Worm (Caenorhabditis elegans) whole organism, mixed stage, embryonic: ENCODE data around the gene che-2.

Experiments used
- M03D4.4 ChIP-seq: sonication (generic microtip); optimal IDR thresholded peaks from 2 replicates; lab custom pipeline; 2017; ENCODE audit warnings: mild to moderate bottlenecking, missing genetic modification characterization, missing compliant biosample characterization
- bed-3 ChIP-seq: fragments of 200-800 bp; sonication (Bioruptor generic); optimal IDR thresholded peaks from 3 replicates; lab custom pipeline; 2018; ENCODE audit warnings: mild to moderate bottlenecking, missing genetic modification characterization, moderate library complexity, missing compliant biosample characterization
- blmp-1 ChIP-seq: fragments of 150-350 bp; optimal IDR thresholded peaks from 2 replicates; lab custom pipeline; 2014; ENCODE audit warnings: missing biosample characterization, missing genetic modification characterization
- ceh-39 ChIP-seq: fragments of 150-350 bp; optimal IDR thresholded peaks from 2 replicates; lab custom pipeline; 2014; ENCODE audit warnings: missing biosample characterization, missing genetic modification characterization
- ceh-43 ChIP-seq: fragments of 200-800 bp; sonication (Bioruptor generic); optimal IDR thresholded peaks from 2 replicates; lab custom pipeline; 2018; ENCODE audit warnings: mild to moderate bottlenecking, missing genetic modification characterization, moderate library complexity, missing compliant biosample characterization
- ces-1 ChIP-seq: fragments of 150-350 bp; optimal IDR thresholded peaks from 2 replicates; lab custom pipeline; 2014; ENCODE audit warnings: missing biosample characterization, missing genetic modification reagents, missing genetic modification characterization
- cnd-1 ChIP-seq: fragments of 200-800 bp; sonication (Bioruptor generic); optimal IDR thresholded peaks from 2 replicates; lab custom pipeline; 2018; ENCODE audit warnings: mild to moderate bottlenecking, missing genetic modification characterization, missing compliant biosample characterization
- drap-1 ChIP-seq: fragments of 200-800 bp; sonication (Bioruptor generic); optimal IDR thresholded peaks from 3 replicates; lab custom pipeline; 2018; ENCODE audit warnings: mild to moderate bottlenecking, missing genetic modification characterization, missing compliant biosample characterization
- elt-1 ChIP-seq: sonication (generic microtip); optimal IDR thresholded peaks from 2 replicates; lab custom pipeline; 2017; ENCODE audit warnings: missing genetic modification characterization, mild to moderate bottlenecking, missing compliant biosample characterization, antibody characterized with exemption, moderate library complexity, borderline replicate concordance; ENCODE audit not compliant: insufficient read depth
- elt-3 ChIP-seq: fragments of 150-350 bp; optimal IDR thresholded peaks from 2 replicates; lab custom pipeline; 2014; ENCODE audit warnings: missing biosample characterization, missing genetic modification characterization
- flh-1 ChIP-seq: fragments of 200-800 bp; sonication (Bioruptor generic); optimal IDR thresholded peaks from 2 replicates; lab custom pipeline; 2018; ENCODE audit warnings: mild to moderate bottlenecking, missing genetic modification characterization, moderate library complexity, missing compliant biosample characterization
- ham-2 ChIP-seq: fragments of 200-800 bp; sonication (Bioruptor generic); optimal IDR thresholded peaks from 2 replicates; lab custom pipeline; 2018; ENCODE audit warnings: mild to moderate bottlenecking, missing genetic modification characterization, missing compliant biosample characterization
- hlh-1 ChIP-seq: fragments of 150-350 bp; optimal IDR thresholded peaks from 2 replicates; lab custom pipeline; 2014; ENCODE audit warnings: missing biosample characterization, missing genetic modification reagents, missing genetic modification characterization
- lin-13 ChIP-seq: fragments of 150-350 bp; optimal IDR thresholded peaks from 2 replicates; lab custom pipeline; 2014; ENCODE audit warnings: missing biosample characterization, missing genetic modification characterization
- lin-32 ChIP-seq: fragments of 200-800 bp; sonication (Bioruptor generic); optimal IDR thresholded peaks from 2 replicates; lab custom pipeline; 2018; ENCODE audit warnings: mild to moderate bottlenecking, missing genetic modification characterization, missing compliant biosample characterization
- lsy-2 ChIP-seq: fragments of 150-350 bp; optimal IDR thresholded peaks from 2 replicates; lab custom pipeline; 2014; ENCODE audit warnings: missing biosample characterization, missing genetic modification characterization
- mab-5 ChIP-seq: fragments of 150-350 bp; optimal IDR thresholded peaks from 2 replicates; lab custom pipeline; 2014; ENCODE audit warnings: missing biosample characterization, missing genetic modification characterization
- mep-1 ChIP-seq: fragments of 150-350 bp; optimal IDR thresholded peaks from 2 replicates; lab custom pipeline; 2017; ENCODE audit warnings: missing biosample characterization, missing genetic modification reagents, missing genetic modification characterization, inconsistent platforms
- mls-2 ChIP-seq: sonication (generic microtip); optimal IDR thresholded peaks from 2 replicates; lab custom pipeline; 2016; ENCODE audit warnings: mild to moderate bottlenecking, missing genetic modification characterization, moderate library complexity, missing compliant biosample characterization
- nhr-12 ChIP-seq: fragments of 150-350 bp; optimal IDR thresholded peaks from 2 replicates; lab custom pipeline; 2014; ENCODE audit warnings: missing biosample characterization, missing genetic modification characterization
- nhr-2 ChIP-seq: fragments of 150-350 bp; optimal IDR thresholded peaks from 2 replicates; lab custom pipeline; 2014; ENCODE audit warnings: missing biosample characterization, missing genetic modification characterization
- nhr-237 ChIP-seq: fragments of 150-350 bp; optimal IDR thresholded peaks from 2 replicates; lab custom pipeline; 2014; ENCODE audit warnings: missing biosample characterization, missing genetic modification characterization
- nhr-76 ChIP-seq: sonication (generic microtip); optimal IDR thresholded peaks from 2 replicates; lab custom pipeline; 2017; ENCODE audit warnings: missing biosample characterization, missing genetic modification characterization
- sem-2 ChIP-seq: fragments of 200-800 bp; sonication (Bioruptor generic); optimal IDR thresholded peaks from 2 replicates; lab custom pipeline; 2018; ENCODE audit warnings: mild to moderate bottlenecking, missing genetic modification characterization, missing compliant biosample characterization
- snpc-4 ChIP-seq: fragments of 150-350 bp; optimal IDR thresholded peaks from 2 replicates; lab custom pipeline; 2014; ENCODE audit warnings: missing biosample characterization, missing genetic modification characterization
- sptf-1 ChIP-seq: sonication (generic microtip); optimal IDR thresholded peaks from 2 replicates; lab custom pipeline; 2017; ENCODE audit warnings: mild to moderate bottlenecking, missing genetic modification characterization, moderate library complexity, missing compliant biosample characterization
- unc-120 ChIP-seq: sonication (generic microtip); optimal IDR thresholded peaks from 2 replicates; lab custom pipeline; 2017; ENCODE audit warnings: missing genetic modification characterization, missing compliant biosample characterization; ENCODE audit not compliant: poor library complexity, severe bottlenecking
- unc-39 ChIP-seq: fragments of 150-350 bp; optimal IDR thresholded peaks from 2 replicates; lab custom pipeline; 2014; ENCODE audit warnings: missing biosample characterization, missing genetic modification characterization
- unc-62 ChIP-seq: fragments of 150-350 bp; optimal IDR thresholded peaks from 2 replicates; lab custom pipeline; 2014; ENCODE audit warnings: missing biosample characterization, missing genetic modification reagents, missing genetic modification characterization
- zip-8 ChIP-seq: fragments of 150-350 bp; optimal IDR thresholded peaks from 2 replicates; lab custom pipeline; 2014; ENCODE audit warnings: missing biosample characterization, missing genetic modification characterization
- ztf-11 ChIP-seq: fragments of 150-350 bp; optimal IDR thresholded peaks from 2 replicates; lab custom pipeline; 2014; ENCODE audit warnings: missing biosample characterization, missing genetic modification characterization

Gene che-2

DNA sequence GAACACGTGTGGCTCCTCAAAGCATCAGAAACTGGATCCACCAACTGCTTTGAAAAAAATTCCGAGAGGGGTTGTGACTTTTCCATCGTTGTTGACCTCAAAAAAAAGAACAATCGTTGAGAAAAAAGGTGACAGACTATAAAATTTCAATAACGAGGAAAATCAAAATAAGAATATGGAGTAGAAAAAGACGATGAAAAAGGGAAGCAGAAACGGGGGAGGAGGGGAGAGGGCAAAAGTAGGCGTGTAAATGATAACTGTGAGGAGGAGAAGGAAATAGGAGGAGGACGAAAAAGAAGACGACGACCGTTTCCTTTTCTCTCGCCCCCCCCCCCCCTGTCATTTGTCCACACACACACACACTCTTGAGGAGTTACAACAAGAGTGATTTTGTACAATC lies 25.6 kb downstream of the che-2 start, which contains the start of gene B0310.2:
Gene B0310.2 (minus strand): TSS at position 101 of the 400 bp plus-strand sequence.
- TF ChIP-seq ham-2 (no peak), blmp-1 (tag; lab: Kevin White, UChicago) (no peak), nhr-12 (no peak), unc-62 (no peak), snpc-4 (tag; lab: Kevin White, UChicago) (no peak), ceh-39 (no peak), sptf-1 (tag; lab: Kevin White, UChicago) (no peak), ces-1 (no peak)

- no peak for TF ChIP-seq ceh-39
- no peak for TF ChIP-seq sem-2
- TF ChIP-seq nhr-237 (tag; lab: Kevin White, UChicago): no peak
- TF ChIP-seq mab-5 (tag; lab: Kevin White, UChicago): no peak
- TF ChIP-seq elt-1 (tag; lab: Kevin White, UChicago): no peak
- TF ChIP-seq drap-1 (GFP tag; lab: Kevin White, UChicago): no peak
- TF ChIP-seq ceh-43 (GFP tag; lab: Kevin White, UChicago): no peak
- no peak for TF ChIP-seq mls-2
Observed at ce11 chrX:514023-514422, 32.8 kb downstream of the che-2 start.

ce11 chrX:520881-521280 lies 39.6 kb downstream of the che-2 start, which contains the start of gene B0310.3:
B0310.3 (minus strand) TSS chrX:520981.
- TF ChIP-seq unc-39 (tag; lab: Kevin White, UChicago) (no peak), zip-8 (tag; lab: Kevin White, UChicago) (no peak), ztf-11 (no peak), elt-1 (tag; lab: Kevin White, UChicago) (no peak), M03D4.4 (no peak), lin-32 (GFP tag; lab: Kevin White, UChicago) (no peak), mep-1 (tag; lab: Kevin White, UChicago) (no peak), lin-13 (tag; lab: Kevin White, UChicago) (no peak), mls-2 (no peak)

DNA sequence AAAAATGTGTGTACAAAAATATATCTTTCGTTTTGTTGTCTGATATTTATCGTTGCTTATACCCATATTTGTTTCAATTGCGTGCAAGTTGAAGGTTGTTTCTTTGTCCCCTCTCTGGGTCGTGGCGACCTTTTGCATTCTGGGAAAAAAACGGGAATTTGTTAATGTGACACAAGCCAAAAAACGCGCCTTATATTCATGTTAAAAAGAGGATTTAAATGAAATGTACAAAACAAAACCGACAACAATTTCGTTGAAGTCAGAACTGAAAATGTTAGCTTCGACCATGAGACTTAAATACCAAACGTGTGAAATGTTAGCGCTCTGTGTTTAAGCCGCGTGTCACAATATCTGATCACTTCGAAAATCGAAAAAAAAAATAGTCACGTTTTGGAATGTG lies 43.2 kb downstream of the che-2 start:
- TF ChIP-seq snpc-4 (tag; lab: Kevin White, UChicago) (no peak), sptf-1 (tag; lab: Kevin White, UChicago) (no peak), sem-2 (no peak), blmp-1 (tag; lab: Kevin White, UChicago) (no peak), ceh-39 (no peak), bed-3 (GFP tag; lab: Kevin White, UChicago) (no peak), nhr-12 (no peak), ces-1 (no peak), zip-8 (tag; lab: Kevin White, UChicago) (no peak), nhr-76 (tag; lab: Kevin White, UChicago) (no peak), lsy-2 (tag; lab: Kevin White, UChicago) (no peak), elt-3 (tag; lab: Kevin White, UChicago) (no peak), mls-2 (no peak), nhr-2 (tag; lab: Kevin White, UChicago) (no peak), hlh-1 (tag; lab: Kevin White, UChicago) (no peak), unc-120 (tag; lab: Kevin White, UChicago) (no peak), lin-13 (tag; lab: Kevin White, UChicago) (no peak)

- TF ChIP-seq blmp-1 (tag; lab: Kevin White, UChicago) (no peak), sem-2 (no peak), ztf-11 (no peak), zip-8 (tag; lab: Kevin White, UChicago) (no peak), ces-1 (no peak), flh-1 (GFP tag; lab: Kevin White, UChicago) (no peak), unc-39 (tag; lab: Kevin White, UChicago) (no peak), mls-2 (no peak), cnd-1 (tag; lab: Kevin White, UChicago) (no peak), nhr-76 (tag; lab: Kevin White, UChicago) (no peak), ham-2 (no peak), ceh-43 (GFP tag; lab: Kevin White, UChicago) (no peak)
Observed at ce11 chrX:527663-528062, 46.4 kb downstream of the che-2 start.
